Worm (Caenorhabditis elegans) whole organism, L4 larva: ENCODE results near the gene Y57G7A.6.

Experiments used
- F44E2.7 ChIP-seq: fragments of 200-800 bp; sonication (Bioruptor generic); IDR thresholded peaks from 2 replicates; pipeline ENCODE4 v2.1.2; 2022; ENCODE audit warnings: missing genetic modification characterization, missing compliant biosample characterization
- T26A8.4 ChIP-seq: fragments of 200-800 bp; sonication (Bioruptor generic); IDR thresholded peaks from 2 replicates; pipeline ENCODE4 v1.3.6; 2022; ENCODE audit warnings: missing genetic modification characterization, missing compliant biosample characterization
- ZK337.2 ChIP-seq: fragments of 200-800 bp; sonication (Bioruptor generic); IDR thresholded peaks from 2 replicates; pipeline ENCODE4 v1.3.6; 2022; ENCODE audit warnings: missing genetic modification reagents, missing genetic modification characterization, missing compliant biosample characterization
- aha-1 ChIP-seq: fragments of 150-350 bp; peaks from one replicate; lab custom pipeline; 2014; ENCODE audit warnings: missing biosample characterization, missing genetic modification characterization
- attf-4 ChIP-seq: sonication (generic microtip); optimal IDR thresholded peaks from 3 replicates; lab custom pipeline; 2017; ENCODE audit warnings: missing biosample characterization, missing genetic modification characterization
- ceh-20 ChIP-seq: fragments of 200-800 bp; sonication (Bioruptor generic); IDR thresholded peaks from 2 replicates; pipeline ENCODE4 v1.3.6; 2022; ENCODE audit warnings: missing genetic modification reagents, missing genetic modification characterization, missing compliant biosample characterization
- ceh-62 ChIP-seq: sonication (generic microtip); optimal IDR thresholded peaks from 2 replicates; lab custom pipeline; 2017; ENCODE audit warnings: missing biosample characterization, missing genetic modification characterization
- daf-16 ChIP-seq, 3 experiments: sonication (generic microtip); optimal IDR thresholded peaks; 2 replicates each; lab custom pipeline; 2016 to 2017; ENCODE audit warnings: missing genetic modification characterization in 3 of 3, missing genetic modification reagents in 3 of 3, mild to moderate bottlenecking in 2 of 3, missing compliant biosample characterization in 2 of 3, missing biosample characterization in 1 of 3, moderate library complexity in 1 of 3
- dpl-1 ChIP-seq: fragments of 150-350 bp; optimal IDR thresholded peaks from 2 replicates; lab custom pipeline; 2014; ENCODE audit warnings: missing biosample characterization, missing genetic modification reagents, missing genetic modification characterization
- duxl-1 ChIP-seq: sonication (generic microtip); optimal IDR thresholded peaks from 2 replicates; lab custom pipeline; 2016; ENCODE audit warnings: mild to moderate bottlenecking, missing genetic modification characterization, moderate library complexity, missing compliant biosample characterization; ENCODE audit not compliant: poor library complexity
- dve-1 ChIP-seq: sonication (generic microtip); optimal IDR thresholded peaks from 2 replicates; lab custom pipeline; 2017; ENCODE audit warnings: antibody characterized with exemption, mild to moderate bottlenecking, missing genetic modification characterization, missing compliant biosample characterization; ENCODE audit not compliant: insufficient read depth
- egl-27 ChIP-seq: sonication (generic microtip); optimal IDR thresholded peaks from 3 replicates; lab custom pipeline; 2017; ENCODE audit warnings: missing biosample characterization, missing genetic modification reagents, missing genetic modification characterization
- egl-43 ChIP-seq: fragments of 200-800 bp; sonication (Bioruptor generic); IDR thresholded peaks from 2 replicates; pipeline ENCODE4 v1.3.6; 2022; ENCODE audit warnings: missing genetic modification reagents, missing genetic modification characterization, missing compliant biosample characterization
- hlh-11 ChIP-seq: fragments of 200-800 bp; sonication (Bioruptor generic); optimal IDR thresholded peaks from 2 replicates; lab custom pipeline; 2018; ENCODE audit warnings: mild to moderate bottlenecking, missing genetic modification characterization, missing compliant biosample characterization
- hlh-30 ChIP-seq: sonication (generic microtip); optimal IDR thresholded peaks from 2 replicates; lab custom pipeline; 2017; ENCODE audit warnings: antibody characterized with exemption, mild to moderate bottlenecking, missing genetic modification characterization, missing compliant biosample characterization; ENCODE audit not compliant: insufficient read depth
- jun-1 ChIP-seq: fragments of 150-350 bp; optimal IDR thresholded peaks from 2 replicates; lab custom pipeline; 2014; ENCODE audit warnings: missing biosample characterization, missing genetic modification reagents, missing genetic modification characterization
- lin-1 ChIP-seq: fragments of 200-800 bp; sonication (Bioruptor generic); IDR thresholded peaks from 2 replicates; pipeline ENCODE4 v1.3.6; 2022; ENCODE audit warnings: missing genetic modification reagents, missing genetic modification characterization, missing compliant biosample characterization
- lin-13 ChIP-seq: fragments of 150-350 bp; optimal IDR thresholded peaks from 2 replicates; lab custom pipeline; 2014; ENCODE audit warnings: missing biosample characterization, missing genetic modification reagents, missing genetic modification characterization
- lin-29 ChIP-seq: fragments of 200-800 bp; sonication (Bioruptor generic); IDR thresholded peaks from 2 replicates; pipeline ENCODE4 v1.3.6; 2022; ENCODE audit warnings: missing genetic modification reagents, missing genetic modification characterization, missing compliant biosample characterization
- lin-38 ChIP-seq: fragments of 200-800 bp; sonication (Bioruptor generic); IDR thresholded peaks from 2 replicates; pipeline ENCODE4 v1.3.6; 2022; ENCODE audit warnings: missing genetic modification reagents, missing genetic modification characterization, missing compliant biosample characterization
- lin-39 ChIP-seq: fragments of 150-350 bp; optimal IDR thresholded peaks from 2 replicates; lab custom pipeline; 2014; ENCODE audit warnings: missing biosample characterization, missing genetic modification reagents, missing genetic modification characterization
- madf-9 ChIP-seq: fragments of 200-800 bp; sonication (Bioruptor generic); conservative IDR thresholded peaks from 2 replicates; pipeline ENCODE4 v1.3.6; 2022; ENCODE audit warnings: missing genetic modification reagents, missing genetic modification characterization, missing compliant biosample characterization
- mdl-1 ChIP-seq, 2 experiments: fragments of 150-350 bp in 1 of 2; sonication (generic microtip) in 1 of 2; optimal IDR thresholded peaks; 2 replicates each; lab custom pipeline; 2014 to 2017; ENCODE audit warnings: missing biosample characterization in 2 of 2, missing genetic modification characterization in 2 of 2
- mxl-2 ChIP-seq: fragments of 200-800 bp; sonication (Bioruptor generic); conservative IDR thresholded peaks from 2 replicates; pipeline ENCODE4 v1.3.6; 2022; ENCODE audit warnings: missing genetic modification reagents, missing genetic modification characterization, missing compliant biosample characterization
- mxl-3 ChIP-seq: fragments of 200-800 bp; sonication (Bioruptor generic); optimal IDR thresholded peaks from 2 replicates; lab custom pipeline; 2018; ENCODE audit warnings: mild to moderate bottlenecking, missing genetic modification characterization, missing compliant biosample characterization
- nhr-10 ChIP-seq: fragments of 150-350 bp; optimal IDR thresholded peaks from 2 replicates; lab custom pipeline; 2014; ENCODE audit warnings: missing biosample characterization, missing genetic modification characterization
- nhr-102 ChIP-seq: sonication (generic microtip); optimal IDR thresholded peaks from 2 replicates; lab custom pipeline; 2016; ENCODE audit warnings: mild to moderate bottlenecking, missing genetic modification characterization, moderate library complexity, missing compliant biosample characterization
- nhr-11 ChIP-seq: fragments of 150-350 bp; optimal IDR thresholded peaks from 2 replicates; lab custom pipeline; 2014; ENCODE audit warnings: missing biosample characterization, missing genetic modification characterization
- nhr-42 ChIP-seq: fragments of 200-800 bp; sonication (Bioruptor generic); IDR thresholded peaks from 2 replicates; pipeline ENCODE4 v1.3.6; 2022; ENCODE audit warnings: missing genetic modification characterization, missing compliant biosample characterization
- nhr-76 ChIP-seq: fragments of 150-350 bp; optimal IDR thresholded peaks from 2 replicates; lab custom pipeline; 2014; ENCODE audit warnings: missing biosample characterization, missing genetic modification characterization
- pha-4 ChIP-seq, 2 experiments: fragments of 150-350 bp in 1 of 2; fragments of 200-800 bp in 1 of 2; sonication (Bioruptor generic) in 1 of 2; IDR thresholded peaks in 1 of 2; optimal IDR thresholded peaks in 1 of 2; 2 replicates each; pipeline versions ENCODE4 v1.3.6 to Lab custom; 2014 to 2022; ENCODE audit warnings: missing genetic modification characterization in 2 of 2, missing genetic modification reagents in 2 of 2, missing biosample characterization in 1 of 2, missing compliant biosample characterization in 1 of 2
- saeg-2 ChIP-seq: fragments of 200-800 bp; sonication (Bioruptor generic); IDR thresholded peaks from 2 replicates; pipeline ENCODE4 v1.3.6; 2022; ENCODE audit warnings: missing genetic modification reagents, missing genetic modification characterization, missing compliant biosample characterization
- set-16 ChIP-seq: fragments of 200-800 bp; sonication (Bioruptor generic); IDR thresholded peaks from 2 replicates; pipeline ENCODE4 v1.3.6; 2022; ENCODE audit warnings: missing genetic modification reagents, missing genetic modification characterization, missing compliant biosample characterization
- skn-1 ChIP-seq: fragments of 150-350 bp; optimal IDR thresholded peaks from 2 replicates; lab custom pipeline; 2014; ENCODE audit warnings: missing biosample characterization, missing genetic modification characterization
- snpc-1.2 ChIP-seq: fragments of 200-800 bp; sonication (Bioruptor generic); IDR thresholded peaks from 2 replicates; pipeline ENCODE4 v1.3.6; 2022; ENCODE audit warnings: missing genetic modification reagents, missing genetic modification characterization, missing compliant biosample characterization
- snpc-4 ChIP-seq: fragments of 150-350 bp; optimal IDR thresholded peaks from 2 replicates; lab custom pipeline; 2014; ENCODE audit warnings: missing biosample characterization, missing genetic modification characterization
- spr-1 ChIP-seq: sonication (generic microtip); optimal IDR thresholded peaks from 2 replicates; lab custom pipeline; 2016; ENCODE audit warnings: mild to moderate bottlenecking, missing genetic modification characterization, missing compliant biosample characterization
- vab-7 ChIP-seq: fragments of 200-800 bp; sonication (Bioruptor generic); IDR thresholded peaks from 2 replicates; pipeline ENCODE4 v1.3.6; 2022; ENCODE audit warnings: missing genetic modification reagents, missing genetic modification characterization, missing compliant biosample characterization
- zag-1 ChIP-seq: fragments of 150-350 bp; optimal IDR thresholded peaks from 2 replicates; lab custom pipeline; 2014; ENCODE audit warnings: missing biosample characterization, missing genetic modification characterization
- zfp-2 ChIP-seq: sonication (generic microtip); optimal IDR thresholded peaks from 2 replicates; lab custom pipeline; 2016; ENCODE audit warnings: mild to moderate bottlenecking, missing genetic modification characterization, missing compliant biosample characterization
- zfp-3 ChIP-seq: fragments of 200-800 bp; sonication (Bioruptor generic); conservative IDR thresholded peaks from 2 replicates; pipeline ENCODE4 v1.3.6; 2022; ENCODE audit warnings: missing genetic modification reagents, missing genetic modification characterization, missing compliant biosample characterization
- zip-11 ChIP-seq: fragments of 200-800 bp; sonication (Bioruptor generic); IDR thresholded peaks from 2 replicates; pipeline ENCODE4 v1.3.6; 2022; ENCODE audit warnings: missing genetic modification characterization, missing compliant biosample characterization
- ztf-11 ChIP-seq: fragments of 150-350 bp; optimal IDR thresholded peaks from 2 replicates; lab custom pipeline; 2014; ENCODE audit warnings: missing biosample characterization, missing genetic modification characterization

Gene Y57G7A.6

ce11 chrII:1246855-1247259, 38.6 kb downstream of the Y57G7A.6 start (continued):
- TF ChIP-seq attf-4 (tag; lab: Kevin White, UChicago) (peak; percentile 20), zfp-2 (tag; lab: Kevin White, UChicago) (no peak), zfp-3 (GFP tag; lab: Robert Waterston, UW) (no peak), vab-7 (GFP tag; lab: Robert Waterston, UW) (0 out of 2 replicates have a peak, but pooled peaks have one; percentile 34), lin-13 (peak; percentile 51), jun-1 (tag; lab: Kevin White, UChicago) (peak; percentile 39), ZK337.2 (GFP tag; lab: Robert Waterston, UW) (no peak), set-16 (peak; percentile 100), ceh-20 (peak; percentile 69)

DNA sequence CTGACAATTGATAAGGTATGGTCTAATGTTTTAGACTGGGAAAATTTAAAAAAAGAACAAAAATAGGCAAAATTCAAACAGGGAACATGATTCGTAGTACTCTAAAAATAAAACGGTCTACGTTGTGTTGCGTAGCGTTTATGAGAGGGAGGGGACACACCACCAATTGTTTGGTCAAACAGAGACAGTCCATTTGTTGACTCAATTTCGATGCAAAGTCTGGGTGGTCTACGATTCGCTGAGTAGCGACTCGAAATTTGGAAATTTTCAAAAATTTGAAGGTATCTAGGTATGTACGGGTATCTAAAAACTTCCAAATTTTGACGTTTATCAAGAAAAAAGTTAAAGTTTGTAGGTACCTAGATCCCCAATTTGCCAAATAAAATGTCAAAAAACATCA, 39.6 kb downstream of the Y57G7A.6 start:
- TF ChIP-seq dve-1 (tag; lab: Kevin White, UChicago), result no peak
- TF ChIP-seq ceh-62 (tag; lab: Kevin White, UChicago), result no peak
- no peak for TF ChIP-seq mdl-1 (tag; optimal IDR thresholded peaks at IDR 0.05; lab: Kevin White, UChicago)
- no peak for TF ChIP-seq zfp-3 (GFP tag; lab: Robert Waterston, UW)
- no peak for TF ChIP-seq mxl-2 (GFP tag; lab: Robert Waterston, UW)
- TF ChIP-seq hlh-11 (tag; lab: Kevin White, UChicago), result no peak
- TF ChIP-seq lin-1 (GFP tag; lab: Robert Waterston, UW), result no peak
- no peak for TF ChIP-seq lin-39 (tag; lab: Kevin White, UChicago)
- TF ChIP-seq lin-29 (GFP tag; lab: Robert Waterston, UW), result no peak
- TF ChIP-seq duxl-1 (tag; lab: Kevin White, UChicago), result no peak
- no peak for TF ChIP-seq ceh-20
- no peak for TF ChIP-seq madf-9 (GFP tag; lab: Robert Waterston, UW)
- TF ChIP-seq ztf-11, result no peak

- peak; percentile 12 for TF ChIP-seq nhr-102
- TF ChIP-seq mxl-3, result peak; percentile 91
- TF ChIP-seq mdl-1 (tag; optimal IDR thresholded peaks at IDR 0.05; lab: Kevin White, UChicago), result peak in 1 of 2 experiments; percentile 18
- TF ChIP-seq set-16, result peak; percentile 20; the same call in 1 of the 2 replicates
- 0 out of 2 replicates have a peak, but pooled peaks have one; percentile 32 for TF ChIP-seq egl-43
- peak; percentile 50 for TF ChIP-seq hlh-11 (tag; lab: Kevin White, UChicago)
- no peak for TF ChIP-seq snpc-1.2 (GFP tag; lab: Robert Waterston, UW)
- TF ChIP-seq zag-1 (tag; lab: Kevin White, UChicago), result no peak
- TF ChIP-seq hlh-30 (tag; lab: Kevin White, UChicago), result peak; percentile 11
- TF ChIP-seq snpc-4, result no peak
- 0 out of 2 replicates have a peak, but pooled peaks have one; percentile 30 for TF ChIP-seq saeg-2 (GFP tag; lab: Robert Waterston, UW)
These were observed 40.9 kb downstream of the Y57G7A.6 start for ce11 chrII:1244420-1244959.

DNA sequence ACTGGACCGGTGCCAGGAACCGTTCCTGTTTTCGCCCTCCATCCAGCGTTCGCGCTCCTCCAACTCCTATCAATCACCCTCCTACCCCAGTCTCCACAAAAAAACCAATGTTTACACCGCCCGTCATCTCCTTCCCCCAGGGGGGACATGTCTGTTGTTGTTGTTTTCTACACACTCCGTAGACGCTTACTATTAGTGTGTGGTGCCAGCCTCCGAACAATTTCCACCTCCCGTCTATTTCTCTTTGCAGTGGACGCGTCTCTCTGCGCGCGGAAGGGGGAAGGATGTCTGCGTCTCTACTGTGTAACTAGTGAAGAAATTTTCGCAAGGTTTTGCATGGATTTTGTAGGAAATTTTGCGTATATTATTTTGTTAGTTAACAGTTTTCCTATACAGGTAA, 42.9 kb downstream of the Y57G7A.6 start:
- TF ChIP-seq zip-11 (GFP tag; lab: Robert Waterston, UW) (no peak), nhr-42 (GFP tag; lab: Robert Waterston, UW) (peak; percentile 46; the same call in 1 of the 2 replicates), nhr-11 (tag; lab: Kevin White, UChicago) (no peak), daf-16 (GFP tag; optimal IDR thresholded peaks at IDR 0.05; lab: Kevin White, UChicago) (peak in 1 of 2 experiments; percentile 88), daf-16 (tag; optimal IDR thresholded peaks at IDR 0.05; lab: Kevin White, UChicago) (peak; percentile 64), madf-9 (GFP tag; lab: Robert Waterston, UW) (peak; percentile 92), F44E2.7 (GFP tag; lab: Robert Waterston, UW) (no peak), set-16 (peak; percentile 26; the same call in 1 of the 2 replicates), ceh-20 (no peak), dpl-1 (GFP tag; lab: Kevin White, UChicago) (no peak), skn-1 (no peak), egl-27 (tag; lab: Kevin White, UChicago) (no peak), nhr-10 (tag; lab: Kevin White, UChicago) (no peak), snpc-4 (no peak), lin-29 (GFP tag; lab: Robert Waterston, UW) (0 out of 2 replicates have a peak, but pooled peaks have one; percentile 23), nhr-76 (tag; lab: Kevin White, UChicago) (no peak), spr-1 (tag; lab: Kevin White, UChicago) (no peak), ZK337.2 (GFP tag; lab: Robert Waterston, UW) (no peak), snpc-1.2 (GFP tag; lab: Robert Waterston, UW) (no peak), pha-4 (GFP tag; IDR thresholded peaks at IDR 0.05; lab: Robert Waterston, UW) (no peak), pha-4 (tag; optimal IDR thresholded peaks at IDR 0.05; lab: Kevin White, UChicago) (peak; percentile 86), lin-13 (no peak), lin-38 (GFP tag; lab: Robert Waterston, UW) (no peak), aha-1 (peak; percentile 51), T26A8.4 (GFP tag; lab: Robert Waterston, UW) (peak; percentile 62)
